Fruit fly (Drosophila melanogaster): ENCODE measurements around the gene Obp93a.

Gene Obp93a

DNA sequence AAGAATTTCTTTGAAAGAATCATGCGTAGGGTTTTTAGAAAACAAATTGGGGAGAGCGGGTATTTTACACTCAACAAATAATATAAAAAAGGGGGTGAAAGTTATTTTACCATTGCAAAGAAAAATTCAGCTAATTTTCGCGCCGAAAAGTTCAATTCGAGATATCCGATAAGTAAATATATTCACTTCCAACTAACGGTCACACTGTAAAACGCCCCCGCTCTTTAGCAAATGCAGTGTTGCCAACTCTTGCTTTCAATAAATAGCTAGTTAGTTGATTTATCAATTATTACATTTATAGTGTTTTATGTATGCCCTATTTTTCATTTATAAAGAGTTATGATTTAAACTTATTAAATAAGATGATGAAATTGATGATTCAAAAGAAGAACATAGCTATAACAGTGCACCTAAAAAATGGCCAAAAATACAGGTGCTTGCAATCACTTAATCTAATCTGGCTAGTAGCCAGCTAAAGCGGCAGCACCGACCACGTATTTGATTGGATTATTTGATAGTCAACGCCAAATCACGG, 8.8 kb upstream of the Obp93a start, which contains the start of gene meigo (continued):
- TF ChIP-seq rgr (GFP tag; optimal IDR thresholded peaks at IDR 0.05) (no peak), dmrt93B (GFP tag; optimal IDR thresholded peaks at IDR 0.05) (no peak), GATAd (GFP tag; optimal IDR thresholded peaks at IDR 0.05) (no peak), Vsx2 (GFP tag; optimal IDR thresholded peaks at IDR 0.05; ENCODE audit: partially characterized antibody) (no peak), jim (GFP tag; optimal IDR thresholded peaks at IDR 0.05) (no peak), CG9705 (GFP tag; optimal IDR thresholded peaks at IDR 0.05) (peak; percentile 57), dsf (GFP tag; optimal IDR thresholded peaks at IDR 0.05; ENCODE audit: borderline replicate concordance) (no peak), lola (GFP tag; optimal IDR thresholded peaks at IDR 0.05) (no peak)

DNA sequence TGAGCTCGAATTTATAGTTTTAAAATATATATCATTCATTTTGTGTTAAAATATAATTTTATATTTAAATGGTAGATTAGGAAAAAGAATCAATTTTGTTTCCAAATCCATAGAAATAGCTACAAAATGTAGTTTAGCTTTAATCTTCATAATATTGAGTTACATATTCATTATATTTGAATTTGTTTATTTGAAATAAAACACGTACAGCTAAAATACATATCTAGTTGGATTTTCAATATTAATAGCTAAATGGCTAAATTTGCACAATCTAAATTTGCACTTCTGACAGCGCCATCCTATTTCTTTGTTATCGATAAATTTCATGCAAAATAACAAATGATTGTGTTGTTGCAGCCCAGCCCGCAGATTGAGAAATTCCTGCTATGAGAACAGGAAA, 4.4 kb upstream of the Obp93a start, which contains the start of gene Usp8:
Gene Usp8, plus strand, starts transcription at position 312 of the 400 bp plus-strand sequence.
- no peak for TF ChIP-seq Mio (GFP tag; optimal IDR thresholded peaks at IDR 0.05)
- TF ChIP-seq Rel (GFP tag; optimal IDR thresholded peaks at IDR 0.05), result no peak
- TF ChIP-seq Rel (tag; optimal IDR thresholded peaks at IDR 0.05), result no peak
- no peak for TF ChIP-seq sage (GFP tag; optimal IDR thresholded peaks at IDR 0.05)
- TF ChIP-seq Myc (optimal IDR thresholded peaks at IDR 0.05), result peak; percentile 97
- TF ChIP-seq Jra (GFP tag; optimal IDR thresholded peaks at IDR 0.05), result no peak
- peak; percentile 90 for TF ChIP-seq Dif (GFP tag; optimal IDR thresholded peaks at IDR 0.05; ENCODE audit: partially characterized antibody)
- TF ChIP-seq OdsH (GFP tag; optimal IDR thresholded peaks at IDR 0.05), result peak; percentile 20
- no peak for TF ChIP-seq Hnf4 (GFP tag; optimal IDR thresholded peaks at IDR 0.05)
- no peak for TF ChIP-seq usp (GFP tag; optimal IDR thresholded peaks at IDR 0.05)
- no peak for TF ChIP-seq dsf (GFP tag; optimal IDR thresholded peaks at IDR 0.05; ENCODE audit: borderline replicate concordance)
- peak in 1 of 2 experiments; percentile 71 for TF ChIP-seq dl (GFP tag; optimal IDR thresholded peaks at IDR 0.05; ENCODE audit: insufficient read depth in 1 of 2, partially characterized antibody in 2 of 2)
- peak; percentile 98 for TF ChIP-seq Vsx2 (GFP tag; optimal IDR thresholded peaks at IDR 0.05; ENCODE audit: partially characterized antibody)

DNA sequence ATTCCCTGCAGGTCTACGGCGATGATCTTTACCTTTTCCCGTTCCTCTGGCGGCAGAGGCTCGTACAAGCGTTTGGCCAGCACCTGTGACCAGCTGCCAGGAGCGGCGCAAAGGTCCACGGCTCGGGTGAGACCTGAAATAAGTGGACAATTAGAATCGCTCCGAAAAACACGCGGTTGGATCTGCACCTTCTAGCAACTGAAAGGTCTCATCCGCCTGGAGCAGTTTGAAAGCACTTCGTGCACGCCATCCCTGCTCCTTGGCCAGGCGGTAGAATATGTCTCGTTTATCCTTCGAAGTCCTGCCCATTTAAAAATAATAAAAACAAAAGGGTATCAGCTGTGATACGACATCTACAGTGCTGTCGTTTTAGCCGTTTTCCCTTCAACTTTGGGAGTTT, 4.0 kb upstream of the Obp93a start, which contains the start of gene Trm7-34:
Gene Trm7-34, minus strand, starts transcription at position 365 of the 400 bp plus-strand sequence.
- no peak for TF ChIP-seq jim (GFP tag; optimal IDR thresholded peaks at IDR 0.05)

DNA sequence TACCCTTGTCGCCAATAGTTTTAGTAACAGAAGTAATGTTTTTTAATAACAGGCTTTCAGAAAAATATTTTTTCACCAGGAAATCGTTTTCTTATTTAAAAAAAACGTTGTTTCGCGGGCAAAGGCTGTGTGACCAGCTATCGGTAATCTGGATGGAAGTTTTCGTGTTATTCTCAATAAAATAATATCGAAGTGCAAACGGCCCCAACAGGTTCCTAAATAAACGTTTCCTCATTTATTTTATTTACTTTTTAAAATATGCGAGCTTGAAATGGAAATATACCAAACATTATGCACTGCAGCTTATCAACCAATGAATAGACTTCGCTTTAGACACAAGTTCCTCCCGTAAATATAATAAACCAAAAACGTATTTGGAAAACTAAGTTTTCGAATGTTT, 533 bp upstream of the Obp93a start, which contains the start of gene Ice2:
Gene Ice2, plus strand, starts transcription at position 167 of the 400 bp plus-strand sequence.
- TF ChIP-seq Dif (GFP tag; optimal IDR thresholded peaks at IDR 0.05; ENCODE audit: partially characterized antibody) (peak; percentile 98), usp (GFP tag; optimal IDR thresholded peaks at IDR 0.05) (no peak), Vsx2 (GFP tag; optimal IDR thresholded peaks at IDR 0.05; ENCODE audit: partially characterized antibody) (peak; percentile 99), dl (GFP tag; optimal IDR thresholded peaks at IDR 0.05; ENCODE audit: insufficient read depth in 1 of 2, partially characterized antibody in 2 of 2) (peak; percentile 43 to 86)

DNA sequence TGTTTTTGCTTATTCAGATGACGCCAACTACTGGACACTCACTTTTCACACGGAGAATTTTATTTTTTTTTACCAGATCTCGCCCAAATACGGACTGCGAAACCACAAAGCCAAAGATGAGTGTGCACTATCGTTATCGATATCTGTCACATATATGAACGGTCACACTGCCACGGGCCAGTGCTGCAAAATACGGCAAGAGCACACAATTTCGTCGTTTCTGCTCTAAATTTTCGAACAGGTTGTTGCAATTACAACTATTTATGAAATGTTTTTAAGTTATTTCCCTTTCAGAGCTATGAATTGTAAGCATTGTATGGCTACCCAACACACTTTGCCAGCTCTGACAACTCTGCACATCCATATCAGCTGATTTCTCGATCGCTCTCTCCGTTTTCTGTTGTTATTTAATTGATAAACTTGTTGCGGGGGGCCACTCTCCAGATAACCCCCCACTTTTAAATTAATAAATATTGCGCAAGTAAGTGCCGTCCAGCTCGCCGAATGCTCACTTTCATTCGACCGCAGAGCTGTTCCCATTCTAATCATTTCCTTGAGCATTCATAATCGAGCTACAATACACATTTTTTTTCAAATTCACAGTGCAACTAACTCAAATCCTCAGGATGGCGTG, 2.0 kb downstream of the Obp93a start, which contains the start of the genes slmb and CG5793:
Gene slmb, minus strand, starts transcription at position 134 of the 634 bp plus-strand sequence.
Gene CG5793, plus strand, starts transcription at position 222 of the 634 bp plus-strand sequence.
- TF ChIP-seq foxo (GFP tag; optimal IDR thresholded peaks at IDR 0.05) (peak in 1 of 2 experiments; percentile 82), CG9705 (GFP tag; optimal IDR thresholded peaks at IDR 0.05) (peak; percentile 25), Sp1 (GFP tag; optimal IDR thresholded peaks at IDR 0.05) (peak; percentile 63), OdsH (GFP tag; optimal IDR thresholded peaks at IDR 0.05) (peak; percentile 49), Myc (optimal IDR thresholded peaks at IDR 0.05) (peak; percentile 50), Hr78 (GFP tag; optimal IDR thresholded peaks at IDR 0.05) (no peak), Jra (GFP tag; optimal IDR thresholded peaks at IDR 0.05) (peak; percentile 81), rgr (GFP tag; optimal IDR thresholded peaks at IDR 0.05) (peak; percentile 74), psq (GFP tag; optimal IDR thresholded peaks at IDR 0.05) (peak; percentile 58), sage (GFP tag; optimal IDR thresholded peaks at IDR 0.05) (no peak), HLH106 (tag; optimal IDR thresholded peaks at IDR 0.05) (peak; percentile 58), Rel (GFP tag; optimal IDR thresholded peaks at IDR 0.05) (no peak), Rel (tag; optimal IDR thresholded peaks at IDR 0.05) (no peak), jim (GFP tag; optimal IDR thresholded peaks at IDR 0.05) (no peak), sv (GFP tag; optimal IDR thresholded peaks at IDR 0.05) (peak; percentile 47), ey (GFP tag; optimal IDR thresholded peaks at IDR 0.05) (peak; percentile 64), Hr83 (GFP tag; optimal IDR thresholded peaks at IDR 0.05; ENCODE audit: poor library complexity, severe bottlenecking) (peak; percentile 80), dl (GFP tag; optimal IDR thresholded peaks at IDR 0.05; ENCODE audit: insufficient read depth in 1 of 2, partially characterized antibody in 2 of 2) (no peak), usp (GFP tag; optimal IDR thresholded peaks at IDR 0.05) (no peak)

Measured in whole organism, wandering third instar larva.